Fruit fly (Drosophila melanogaster): ENCODE measurements around the gene Lcp65Ag2.

Gene Lcp65Ag2

dm6 chr3L:6135174-6135573 is 1.8 kb upstream of the Lcp65Ag2 start, which contains the start of gene Lcp65Ag1:
Gene Lcp65Ag1, minus strand, starts transcription at chr3L:6135274.
- TF ChIP-seq Myc (optimal IDR thresholded peaks at IDR 0.05) (no peak), insv (optimal IDR thresholded peaks at IDR 0.05) (no peak), ttk (optimal IDR thresholded peaks at IDR 0.05) (no peak), psq (optimal IDR thresholded peaks at IDR 0.05) (no peak), h (optimal IDR thresholded peaks at IDR 0.05) (no peak), Sin3A (optimal IDR thresholded peaks at IDR 0.05) (no peak)

- TF ChIP-seq h (optimal IDR thresholded peaks at IDR 0.05) (no peak), ttk (optimal IDR thresholded peaks at IDR 0.05) (no peak), Myc (optimal IDR thresholded peaks at IDR 0.05) (no peak), psq (optimal IDR thresholded peaks at IDR 0.05) (no peak), Sin3A (optimal IDR thresholded peaks at IDR 0.05) (no peak), insv (optimal IDR thresholded peaks at IDR 0.05) (no peak)
Observed at dm6 chr3L:6132009-6132408, 1.4 kb downstream of the Lcp65Ag2 start, which contains the start of gene Cpr65Au. Gene Cpr65Au, minus strand, starts transcription at chr3L:6132109.

dm6 chr3L:6130944-6131343 is 2.4 kb downstream of the Lcp65Ag2 start, which contains the start of gene Lcp65Ag3:
Gene Lcp65Ag3, minus strand, starts transcription at chr3L:6130989.
- TF ChIP-seq insv (optimal IDR thresholded peaks at IDR 0.05) (no peak), psq (optimal IDR thresholded peaks at IDR 0.05) (no peak), ttk (optimal IDR thresholded peaks at IDR 0.05) (no peak), Sin3A (optimal IDR thresholded peaks at IDR 0.05) (no peak), Myc (optimal IDR thresholded peaks at IDR 0.05) (no peak), h (optimal IDR thresholded peaks at IDR 0.05) (no peak)

dm6 chr3L:6129591-6129990 is 3.8 kb downstream of the Lcp65Ag2 start:
- TF ChIP-seq Sin3A (optimal IDR thresholded peaks at IDR 0.05), result no peak
- no peak for TF ChIP-seq h (optimal IDR thresholded peaks at IDR 0.05)

dm6 chr3L:6125409-6125689 is 8.0 kb downstream of the Lcp65Ag2 start:
- no peak for TF ChIP-seq ttk (optimal IDR thresholded peaks at IDR 0.05)
- no peak for TF ChIP-seq Sin3A (optimal IDR thresholded peaks at IDR 0.05)
- no peak for TF ChIP-seq Myc (optimal IDR thresholded peaks at IDR 0.05)
- no peak for TF ChIP-seq insv (optimal IDR thresholded peaks at IDR 0.05)
- TF ChIP-seq h (optimal IDR thresholded peaks at IDR 0.05), result no peak
- TF ChIP-seq psq (optimal IDR thresholded peaks at IDR 0.05), result no peak

- TF ChIP-seq Myc (optimal IDR thresholded peaks at IDR 0.05) (no peak), h (optimal IDR thresholded peaks at IDR 0.05) (no peak)
Observed at dm6 chr3L:6124616-6125408, 8.6 kb downstream of the Lcp65Ag2 start.

- TF ChIP-seq h (optimal IDR thresholded peaks at IDR 0.05), result no peak
- TF ChIP-seq insv (optimal IDR thresholded peaks at IDR 0.05), result no peak
- no peak for TF ChIP-seq ttk (optimal IDR thresholded peaks at IDR 0.05)
- no peak for TF ChIP-seq Sin3A (optimal IDR thresholded peaks at IDR 0.05)
Observed at dm6 chr3L:6116881-6117280, 16.5 kb downstream of the Lcp65Ag2 start.

dm6 chr3L:6115505-6115904 is 17.9 kb downstream of the Lcp65Ag2 start:
- no peak for TF ChIP-seq h (optimal IDR thresholded peaks at IDR 0.05)
- TF ChIP-seq Myc (optimal IDR thresholded peaks at IDR 0.05), result no peak
- TF ChIP-seq psq (optimal IDR thresholded peaks at IDR 0.05), result no peak
- TF ChIP-seq Sin3A (optimal IDR thresholded peaks at IDR 0.05), result no peak
- no peak for TF ChIP-seq insv (optimal IDR thresholded peaks at IDR 0.05)
- TF ChIP-seq ttk (optimal IDR thresholded peaks at IDR 0.05), result no peak

dm6 chr3L:6111458-6111857 is 21.9 kb downstream of the Lcp65Ag2 start:
- TF ChIP-seq Myc (optimal IDR thresholded peaks at IDR 0.05) (no peak), Sin3A (optimal IDR thresholded peaks at IDR 0.05) (no peak), psq (optimal IDR thresholded peaks at IDR 0.05) (no peak), ttk (optimal IDR thresholded peaks at IDR 0.05) (no peak), h (optimal IDR thresholded peaks at IDR 0.05) (no peak), insv (optimal IDR thresholded peaks at IDR 0.05) (no peak)

- TF ChIP-seq insv (optimal IDR thresholded peaks at IDR 0.05) (no peak), psq (optimal IDR thresholded peaks at IDR 0.05) (no peak), ttk (optimal IDR thresholded peaks at IDR 0.05) (no peak), Sin3A (optimal IDR thresholded peaks at IDR 0.05) (no peak), Myc (optimal IDR thresholded peaks at IDR 0.05) (no peak), h (optimal IDR thresholded peaks at IDR 0.05) (no peak)
Observed at dm6 chr3L:6110673-6111449, 22.5 kb downstream of the Lcp65Ag2 start.

dm6 chr3L:6108264-6109060 is 24.9 kb downstream of the Lcp65Ag2 start:
- TF ChIP-seq psq (optimal IDR thresholded peaks at IDR 0.05), result no peak

dm6 chr3L:6106717-6107116 is 26.7 kb downstream of the Lcp65Ag2 start:
- TF ChIP-seq ttk (optimal IDR thresholded peaks at IDR 0.05), result no peak
- no peak for TF ChIP-seq h (optimal IDR thresholded peaks at IDR 0.05)
- TF ChIP-seq Sin3A (optimal IDR thresholded peaks at IDR 0.05), result no peak
- TF ChIP-seq insv (optimal IDR thresholded peaks at IDR 0.05), result no peak
- no peak for TF ChIP-seq psq (optimal IDR thresholded peaks at IDR 0.05)
- no peak for TF ChIP-seq Myc (optimal IDR thresholded peaks at IDR 0.05)

Data from Kc167 (cell line).